Fruit fly (Drosophila melanogaster) whole organism, embryonic: Measurements from ENCODE around the gene goe.

Experiments
- Atf-2 ChIP-seq: fragments of 200-800 bp; sonication (Bioruptor generic); optimal IDR thresholded peaks from 2 replicates; lab custom pipeline; 2016; ENCODE audit warnings: missing biosample characterization, missing genetic modification characterization
- B-H1 ChIP-seq: fragments of 200-800 bp; sonication (Bioruptor generic); IDR thresholded peaks from 3 replicates; pipeline ENCODE4 v1.3.6; 2022; ENCODE audit warnings: missing biosample characterization, missing genetic modification characterization
- CG10274 ChIP-seq: fragments of 200-800 bp; sonication (Bioruptor generic); optimal IDR thresholded peaks from 3 replicates; lab custom pipeline; 2017; ENCODE audit warnings: missing biosample characterization, mild to moderate bottlenecking, missing genetic modification characterization
- CG11247 ChIP-seq: fragments of 200-800 bp; sonication (Bioruptor generic); IDR thresholded peaks from 2 replicates; pipeline ENCODE4 v1.3.6; 2022; ENCODE audit warnings: missing biosample characterization, missing genetic modification characterization
- CG11398 ChIP-seq: fragments of 200-800 bp; sonication (Bioruptor generic); optimal IDR thresholded peaks from 2 replicates; lab custom pipeline; 2016; ENCODE audit warnings: missing biosample characterization, missing genetic modification characterization
- CG13123 ChIP-seq: fragments of 200-800 bp; sonication (Bioruptor generic); optimal IDR thresholded peaks from 2 replicates; lab custom pipeline; 2016; ENCODE audit warnings: missing biosample characterization, missing genetic modification characterization
- CG13894 ChIP-seq: fragments of 200-800 bp; sonication (Bioruptor generic); optimal IDR thresholded peaks from 3 replicates; lab custom pipeline; 2018; ENCODE audit warnings: missing biosample characterization, mild to moderate bottlenecking, missing genetic modification characterization, moderate library complexity
- CG14710 ChIP-seq: fragments of 200-800 bp; sonication (Bioruptor generic); optimal IDR thresholded peaks from 3 replicates; lab custom pipeline; 2019; ENCODE audit warnings: missing biosample characterization, mild to moderate bottlenecking, missing genetic modification characterization, moderate library complexity
- CG15601 ChIP-seq: fragments of 200-800 bp; sonication (Bioruptor generic); optimal IDR thresholded peaks from 3 replicates; lab custom pipeline; 2019; ENCODE audit warnings: missing biosample characterization, mild to moderate bottlenecking, missing genetic modification characterization, moderate library complexity
- CG17802 ChIP-seq: fragments of 200-800 bp; sonication (Bioruptor generic); optimal IDR thresholded peaks from 2 replicates; lab custom pipeline; 2018; ENCODE audit warnings: missing biosample characterization, mild to moderate bottlenecking, missing genetic modification characterization, moderate library complexity
- CG2116 ChIP-seq: fragments of 200-800 bp; sonication (Bioruptor generic); optimal IDR thresholded peaks from 3 replicates; lab custom pipeline; 2018; ENCODE audit warnings: missing biosample characterization, mild to moderate bottlenecking, missing genetic modification characterization
- CG2129 ChIP-seq: fragments of 200-800 bp; sonication (Bioruptor generic); IDR thresholded peaks from 2 replicates; pipeline ENCODE4 v1.3.6; 2022; ENCODE audit warnings: missing biosample characterization, missing genetic modification characterization; ENCODE audit not compliant: partially characterized antibody
- CG32767 ChIP-seq: fragments of 200-800 bp; sonication (Bioruptor generic); IDR thresholded peaks from 2 replicates; pipeline ENCODE4 v1.3.6; 2022; ENCODE audit warnings: missing biosample characterization, missing genetic modification characterization
- CG3847 ChIP-seq: fragments of 200-800 bp; sonication (Bioruptor generic); IDR thresholded peaks from 2 replicates; pipeline ENCODE4 v1.3.6; 2022; ENCODE audit warnings: missing biosample characterization, missing genetic modification characterization
- CG5953 ChIP-seq: fragments of 200-800 bp; sonication (Bioruptor generic); IDR thresholded peaks from 2 replicates; pipeline ENCODE4 v1.3.6; 2022; ENCODE audit warnings: missing biosample characterization, missing genetic modification characterization
- CG6272 ChIP-seq: fragments of 200-800 bp; sonication (Bioruptor generic); IDR thresholded peaks from 2 replicates; pipeline ENCODE4 v1.3.6; 2022; ENCODE audit warnings: missing biosample characterization, missing genetic modification characterization
- CG8478 ChIP-seq: fragments of >200 bp; optimal IDR thresholded peaks from 2 replicates; lab custom pipeline; 2018
- CG9727 ChIP-seq: fragments of 200-800 bp; sonication (Bioruptor generic); optimal IDR thresholded peaks from 3 replicates; lab custom pipeline; 2017; ENCODE audit warnings: missing biosample characterization, mild to moderate bottlenecking, missing genetic modification characterization
- CG9817 ChIP-seq: fragments of 200-800 bp; sonication (Bioruptor generic); optimal IDR thresholded peaks from 2 replicates; lab custom pipeline; 2018; ENCODE audit warnings: missing biosample characterization, mild to moderate bottlenecking, missing genetic modification characterization, moderate library complexity
- CHES-1-like ChIP-seq: fragments of 200-800 bp; sonication (Bioruptor generic); optimal IDR thresholded peaks from 2 replicates; lab custom pipeline; 2016; ENCODE audit warnings: missing biosample characterization, missing genetic modification characterization
- CkIIα-i1 ChIP-seq: fragments of 200-800 bp; sonication (Bioruptor generic); IDR thresholded peaks from 2 replicates; pipeline ENCODE4 v1.3.6; 2022; ENCODE audit warnings: missing biosample characterization, missing genetic modification characterization
- CoRest ChIP-seq: fragments of 200-800 bp; sonication (Bioruptor generic); optimal IDR thresholded peaks from 3 replicates; lab custom pipeline; 2018; ENCODE audit warnings: missing biosample characterization, mild to moderate bottlenecking, missing genetic modification characterization, moderate library complexity
- Doc2 ChIP-seq: fragments of 200-800 bp; sonication (Bioruptor generic); IDR thresholded peaks from 2 replicates; pipeline ENCODE4 v1.3.6; 2022; ENCODE audit warnings: missing biosample characterization, missing genetic modification characterization
- Drgx ChIP-seq: fragments of 200-800 bp; sonication (Bioruptor generic); IDR thresholded peaks from 2 replicates; pipeline ENCODE4 v1.3.6; 2022; ENCODE audit warnings: missing biosample characterization, missing genetic modification characterization
- Ets65A ChIP-seq: fragments of 200-800 bp; sonication (Bioruptor generic); peaks from one replicate; lab custom pipeline; 2016; ENCODE audit warnings: missing biosample characterization, missing genetic modification characterization
- Fer3 ChIP-seq: fragments of 200-800 bp; sonication (Bioruptor generic); optimal IDR thresholded peaks from 2 replicates; lab custom pipeline; 2018; ENCODE audit warnings: missing biosample characterization, mild to moderate bottlenecking, missing genetic modification characterization, moderate library complexity
- H15 ChIP-seq: fragments of 200-800 bp; sonication (Bioruptor generic); IDR thresholded peaks from 3 replicates; pipeline ENCODE4 v1.3.6; 2022; ENCODE audit warnings: missing biosample characterization, missing genetic modification characterization
- HmgZ ChIP-seq: fragments of 200-800 bp; sonication (Bioruptor generic); optimal IDR thresholded peaks from 2 replicates; lab custom pipeline; 2018; ENCODE audit warnings: missing biosample characterization, mild to moderate bottlenecking, missing genetic modification characterization
- Hr51 ChIP-seq, 2 experiments: fragments of 200-800 bp; sonication (Bioruptor generic); optimal IDR thresholded peaks; 2 replicates in 1 of 2; 3 replicates in 1 of 2; lab custom pipeline; 2016 to 2018; ENCODE audit warnings: missing biosample characterization in 2 of 2, missing genetic modification characterization in 2 of 2, mild to moderate bottlenecking in 1 of 2, moderate library complexity in 1 of 2
- Lim3 ChIP-seq: fragments of 200-800 bp; sonication (Bioruptor generic); IDR thresholded peaks from 2 replicates; pipeline ENCODE4 v1.3.6; 2022; ENCODE audit warnings: missing biosample characterization, missing genetic modification characterization
- Pdp1 ChIP-seq, 2 experiments: fragments of 200-800 bp; sonication (Bioruptor generic); optimal IDR thresholded peaks; 3 replicates each; lab custom pipeline; 2016; ENCODE audit warnings: missing biosample characterization in 2 of 2, missing genetic modification characterization in 2 of 2, mild to moderate bottlenecking in 1 of 2, moderate library complexity in 1 of 2
- Ravus ChIP-seq: fragments of 200-800 bp; sonication (Bioruptor generic); IDR thresholded peaks from 2 replicates; pipeline ENCODE4 v1.3.6; 2022; ENCODE audit warnings: missing biosample characterization, missing genetic modification characterization
- Spps ChIP-seq: fragments of 200-800 bp; sonication (Bioruptor generic); optimal IDR thresholded peaks from 2 replicates; lab custom pipeline; 2018; ENCODE audit warnings: missing biosample characterization, mild to moderate bottlenecking, missing genetic modification characterization
- ase ChIP-seq: fragments of 200-800 bp; sonication (Bioruptor generic); IDR thresholded peaks from 3 replicates; pipeline ENCODE4 v1.3.6; 2022; ENCODE audit warnings: missing biosample characterization, missing genetic modification characterization
- bcd ChIP-seq: fragments of 200-800 bp; sonication (Bioruptor generic); optimal IDR thresholded peaks from 2 replicates; lab custom pipeline; 2017; ENCODE audit warnings: missing biosample characterization, mild to moderate bottlenecking, missing genetic modification characterization
- br ChIP-seq: fragments of >200 bp; optimal IDR thresholded peaks from 2 replicates; lab custom pipeline; 2017
- bsh ChIP-seq, 2 experiments: fragments of 200-800 bp; sonication (Bioruptor generic); optimal IDR thresholded peaks; 2 replicates each; lab custom pipeline; 2017 to 2018; ENCODE audit warnings: mild to moderate bottlenecking in 2 of 2, missing biosample characterization in 2 of 2, missing genetic modification characterization in 2 of 2, moderate library complexity in 1 of 2
- cwo ChIP-seq: fragments of 200-800 bp; sonication (Bioruptor generic); optimal IDR thresholded peaks from 3 replicates; lab custom pipeline; 2017; ENCODE audit warnings: missing biosample characterization, missing genetic modification characterization, mild to moderate bottlenecking, moderate library complexity, missing genetic modification reagents
- dan ChIP-seq: fragments of 200-800 bp; sonication (Bioruptor generic); IDR thresholded peaks from 2 replicates; pipeline ENCODE4 v1.3.6; 2022; ENCODE audit warnings: missing biosample characterization, missing genetic modification characterization
- dpn ChIP-seq, 2 experiments: fragments of 200-800 bp; sonication (Bioruptor generic); optimal IDR thresholded peaks; 3 replicates each; lab custom pipeline; 2016; ENCODE audit warnings: missing biosample characterization in 2 of 2, missing genetic modification characterization in 2 of 2
- emc ChIP-seq: fragments of 200-800 bp; sonication (Bioruptor generic); optimal IDR thresholded peaks from 2 replicates; lab custom pipeline; 2016; ENCODE audit warnings: missing biosample characterization, missing genetic modification characterization
- eve ChIP-seq, 2 experiments: fragments of >200 bp; optimal IDR thresholded peaks; 2 replicates each; lab custom pipeline; 2017; ENCODE audit warnings: missing biosample characterization in 2 of 2, missing genetic modification characterization in 2 of 2
- ftz-f1 ChIP-seq: fragments of 200-800 bp; sonication (Bioruptor generic); optimal IDR thresholded peaks from 2 replicates; lab custom pipeline; 2016; ENCODE audit warnings: missing biosample characterization, missing genetic modification characterization
- lab ChIP-seq: fragments of 200-800 bp; sonication (Bioruptor generic); optimal IDR thresholded peaks from 3 replicates; lab custom pipeline; 2017; ENCODE audit warnings: missing biosample characterization, missing genetic modification characterization, mild to moderate bottlenecking, moderate library complexity, missing genetic modification reagents
- nerfin-1 ChIP-seq: fragments of 200-800 bp; sonication (Bioruptor generic); optimal IDR thresholded peaks from 3 replicates; lab custom pipeline; 2019; ENCODE audit warnings: missing biosample characterization, mild to moderate bottlenecking, missing genetic modification characterization, moderate library complexity
- onecut ChIP-seq: fragments of 200-800 bp; sonication (Bioruptor generic); IDR thresholded peaks from 2 replicates; pipeline ENCODE4 v1.3.6; 2022; ENCODE audit warnings: missing biosample characterization, missing genetic modification characterization
- phol ChIP-seq: fragments of 200-800 bp; sonication (Bioruptor generic); optimal IDR thresholded peaks from 3 replicates; lab custom pipeline; 2018; ENCODE audit warnings: missing biosample characterization, mild to moderate bottlenecking, missing genetic modification characterization, moderate library complexity
- sens-2 ChIP-seq: fragments of 200-800 bp; sonication (Bioruptor generic); IDR thresholded peaks from 2 replicates; pipeline ENCODE4 v1.3.6; 2022; ENCODE audit warnings: missing biosample characterization, missing genetic modification characterization
- twi ChIP-seq: fragments of 200-800 bp; optimal IDR thresholded peaks from 2 replicates; lab custom pipeline; 2019; ENCODE audit warnings: missing biosample characterization, mild to moderate bottlenecking, missing genetic modification characterization, moderate library complexity

Gene goe

dm6 chrX:16772882-16773827 is 21.4 kb upstream of the goe start (continued):
- TF ChIP-seq dpn (GFP tag; optimal IDR thresholded peaks at IDR 0.05; lab: Kevin White, UChicago), result peak; percentile 29 to 68
- TF ChIP-seq CG32767, result peak; percentile 58
- TF ChIP-seq phol, result peak; percentile 64
- TF ChIP-seq bsh (GFP tag; optimal IDR thresholded peaks at IDR 0.05; lab: Kevin White, UChicago), result peak in 1 of 2 experiments; percentile 57
- no peak for TF ChIP-seq ftz-f1 (GFP tag; lab: Kevin White, UChicago)
- no peak for TF ChIP-seq br (lab: Kevin White, UChicago)
- no peak for TF ChIP-seq HmgZ (tag; lab: Kevin White, UChicago)
- no peak for TF ChIP-seq Ravus (GFP tag; lab: Robert Waterston, UW)
- TF ChIP-seq Drgx, result peak; percentile 81
- peak; percentile 33 for TF ChIP-seq CG15601 (tag; lab: Kevin White, UChicago)
- peak; percentile 64; the same call in 1 of the 2 replicates for TF ChIP-seq dan
- TF ChIP-seq B-H1 (GFP tag; lab: Robert Waterston, UW), result peak; percentile 43; the same call in 2 of the 3 replicates
- TF ChIP-seq H15 (GFP tag; lab: Robert Waterston, UW), result peak; percentile 76
- TF ChIP-seq CG10274 (GFP tag; lab: Kevin White, UChicago), result no peak
- TF ChIP-seq CG3847 (GFP tag; lab: Robert Waterston, UW), result no peak
- no peak for TF ChIP-seq CG8478 (lab: Kevin White, UChicago)
- no peak for TF ChIP-seq emc (GFP tag; lab: Kevin White, UChicago)
- TF ChIP-seq sens-2, result peak; percentile 65; the same call in 1 of the 2 replicates
- TF ChIP-seq Doc2, result no peak
- no peak for TF ChIP-seq CkIIα-i1 (GFP tag; lab: Robert Waterston, UW)
- TF ChIP-seq CG17802 (tag; lab: Kevin White, UChicago), result peak; percentile 30
- TF ChIP-seq nerfin-1, result peak; percentile 30
- TF ChIP-seq Ets65A (GFP tag; lab: Kevin White, UChicago), result peak; percentile 89
- TF ChIP-seq twi (tag; lab: Kevin White, UChicago), result no peak
- no peak for TF ChIP-seq CG9817
- peak; percentile 46; the same call in 1 of the 3 replicates for TF ChIP-seq ase
- peak; percentile 36 for TF ChIP-seq bcd (GFP tag; lab: Kevin White, UChicago)
- peak; percentile 64 for TF ChIP-seq CG14710 (tag; lab: Kevin White, UChicago)
- TF ChIP-seq Atf-2 (GFP tag; lab: Kevin White, UChicago), result peak; percentile 43
- TF ChIP-seq CG5953 (GFP tag; lab: Robert Waterston, UW), result no peak
- TF ChIP-seq CG2129 (GFP tag; lab: Robert Waterston, UW), result no peak
- TF ChIP-seq CG2116, result no peak
- no peak for TF ChIP-seq cwo
- no peak for TF ChIP-seq Lim3
- TF ChIP-seq Pdp1 (GFP tag; optimal IDR thresholded peaks at IDR 0.05; lab: Kevin White, UChicago), result peak; percentile 60 to 66
- TF ChIP-seq CG11398, result no peak
- no peak for TF ChIP-seq CG13894
- TF ChIP-seq CG6272 (GFP tag; lab: Robert Waterston, UW), result 0 out of 2 replicates have a peak, but pooled peaks have one; percentile 42
- no peak for TF ChIP-seq CHES-1-like (GFP tag; lab: Kevin White, UChicago)
- TF ChIP-seq eve (GFP tag; optimal IDR thresholded peaks at IDR 0.05; lab: Kevin White, UChicago), result peak; percentile 1 to 62
- TF ChIP-seq CoRest (tag; lab: Kevin White, UChicago), result no peak
- peak; percentile 71 for TF ChIP-seq CG9727 (GFP tag; lab: Kevin White, UChicago)
- TF ChIP-seq Spps (tag; lab: Kevin White, UChicago), result peak; percentile 66
- no peak for TF ChIP-seq CG13123
- peak; percentile 21 for TF ChIP-seq Fer3 (tag; lab: Kevin White, UChicago)
- peak; percentile 61 for TF ChIP-seq onecut
- peak; percentile 49; the same call in 1 of the 2 replicates for TF ChIP-seq CG11247
- TF ChIP-seq Hr51 (GFP tag; optimal IDR thresholded peaks at IDR 0.05; lab: Kevin White, UChicago), result peak in 1 of 2 experiments; percentile 24
- peak; percentile 46 for TF ChIP-seq lab (GFP tag; lab: Kevin White, UChicago)
